Worm (Caenorhabditis elegans): ENCODE measurements around the gene K12H6.5.

The K12H6.5 gene

ce11 chrII:2802804-2803586, 23.0 kb downstream of the K12H6.5 start:
- TF ChIP-seq xbp-1 (tag; optimal IDR thresholded peaks at IDR 0.05) (no peak), nhr-85 (tag) (peak; percentile 66), mep-1 (tag; optimal IDR thresholded peaks at IDR 0.05) (no peak), isw-1 (GFP tag; IDR thresholded peaks at IDR 0.05) (no peak), ceh-82 (tag; optimal IDR thresholded peaks at IDR 0.05) (no peak), unc-130 (tag; optimal IDR thresholded peaks at IDR 0.05) (no peak), zag-1 (tag; optimal IDR thresholded peaks at IDR 0.05) (no peak), lin-13 (GFP tag; optimal IDR thresholded peaks at IDR 0.05) (no peak), F16B12.6 (tag; optimal IDR thresholded peaks at IDR 0.05) (no peak), ces-1 (GFP tag; optimal IDR thresholded peaks at IDR 0.05) (no peak), lin-15B (tag; optimal IDR thresholded peaks at IDR 0.05) (no peak), lin-14 (GFP tag; optimal IDR thresholded peaks at IDR 0.05) (peak; percentile 48), aha-1 (tag; optimal IDR thresholded peaks at IDR 0.05) (no peak), unc-30 (tag; optimal IDR thresholded peaks at IDR 0.05) (no peak), elt-2 (tag; optimal IDR thresholded peaks at IDR 0.05) (peak; percentile 90), skn-1 (tag; optimal IDR thresholded peaks at IDR 0.05) (no peak), snpc-4 (tag; optimal IDR thresholded peaks at IDR 0.05) (no peak), dsc-1 (tag; optimal IDR thresholded peaks at IDR 0.05) (no peak), nhr-28 (tag; optimal IDR thresholded peaks at IDR 0.05) (no peak), mef-2 (tag; optimal IDR thresholded peaks at IDR 0.05) (no peak), nhr-20 (tag; optimal IDR thresholded peaks at IDR 0.05) (peak; percentile 40), nhr-84 (tag; optimal IDR thresholded peaks at IDR 0.05) (no peak), nhr-71 (tag; optimal IDR thresholded peaks at IDR 0.05) (peak; percentile 38), lin-39 (tag; optimal IDR thresholded peaks at IDR 0.05) (no peak), snu-23 (GFP tag; optimal IDR thresholded peaks at IDR 0.05) (peak; percentile 24), lin-35 (GFP tag; optimal IDR thresholded peaks at IDR 0.05) (peak in 1 of 2 experiments; percentile 46), egl-27 (tag; optimal IDR thresholded peaks at IDR 0.05) (no peak), C34B4.2 (tag; optimal IDR thresholded peaks at IDR 0.05) (no peak), ama-1 (optimal IDR thresholded peaks at IDR 0.05) (no peak), Y116A8C.19 (tag; optimal IDR thresholded peaks at IDR 0.05; ENCODE audit: borderline replicate concordance) (no peak), egl-13 (tag; optimal IDR thresholded peaks at IDR 0.05) (no peak), pqm-1 (tag; optimal IDR thresholded peaks at IDR 0.05) (no peak), hlh-4 (tag; optimal IDR thresholded peaks at IDR 0.05) (no peak), unc-86 (tag; optimal IDR thresholded peaks at IDR 0.05) (no peak), fos-1 (tag; optimal IDR thresholded peaks at IDR 0.05) (no peak), ceh-90 (tag; optimal IDR thresholded peaks at IDR 0.05) (no peak), ets-5 (GFP tag; IDR thresholded peaks at IDR 0.05) (no peak), lsy-2 (tag; optimal IDR thresholded peaks at IDR 0.05) (no peak), sptf-1 (tag; optimal IDR thresholded peaks at IDR 0.05) (no peak), nhr-11 (tag; optimal IDR thresholded peaks at IDR 0.05) (no peak), hlh-17 (GFP tag; optimal IDR thresholded peaks at IDR 0.05; ENCODE audit: borderline replicate concordance) (no peak), alr-1 (tag; optimal IDR thresholded peaks at IDR 0.05; ENCODE audit: borderline replicate concordance) (no peak), fkh-8 (tag; optimal IDR thresholded peaks at IDR 0.05) (no peak), grh-1 (GFP tag; IDR thresholded peaks at IDR 0.05) (no peak), sox-4 (tag; optimal IDR thresholded peaks at IDR 0.05) (no peak), nhr-237 (tag; optimal IDR thresholded peaks at IDR 0.05) (no peak), nhr-90 (tag; optimal IDR thresholded peaks at IDR 0.05; ENCODE audit: poor library complexity) (peak; percentile 31), lir-3 (tag; optimal IDR thresholded peaks at IDR 0.05; ENCODE audit: poor library complexity) (no peak), zip-4 (GFP tag; optimal IDR thresholded peaks at IDR 0.05) (no peak), nhr-19 (GFP tag; conservative IDR thresholded peaks at IDR 0.05) (0 out of 2 replicates have a peak, but pooled peaks have one; percentile 5), efl-3 (GFP tag; optimal IDR thresholded peaks at IDR 0.05) (no peak), unc-62 (GFP tag; optimal IDR thresholded peaks at IDR 0.05) (no peak), nhr-12 (tag; optimal IDR thresholded peaks at IDR 0.05) (no peak)
